Fruit fly (Drosophila melanogaster) S2 (cell line): ENCODE results near the gene Naam.

Source experiments
- CG8478 ChIP-seq: fragments of >200 bp; optimal IDR thresholded peaks from 2 replicates; lab custom pipeline; 2018
- CTCF ChIP-seq, 2 experiments: fragments of >200 bp; optimal IDR thresholded peaks; 2 replicates each; lab custom pipeline; 2018

dm6 chr3R:19664713-19665112 lies 6.5 kb upstream of the Naam start, which contains the start of gene CG7432:
- TF ChIP-seq CG8478 (lab: Kevin White, UChicago) (no peak), CTCF (optimal IDR thresholded peaks at IDR 0.05; lab: Kevin White, UChicago) (no peak)
